Worm (Caenorhabditis elegans) whole organism, young adult: ENCODE data around the gene M153.3.

ENCODE experiments used
- B0019.2 ChIP-seq: fragments of 200-800 bp; sonication (Bioruptor generic); conservative IDR thresholded peaks from 2 replicates; pipeline ENCODE4 v1.3.6; 2022; ENCODE audit warnings: missing genetic modification reagents, missing genetic modification characterization, missing compliant biosample characterization
- B0261.1 ChIP-seq: sonication (generic microtip); optimal IDR thresholded peaks from 2 replicates; lab custom pipeline; 2016; ENCODE audit warnings: mild to moderate bottlenecking, missing genetic modification characterization, moderate library complexity, missing compliant biosample characterization
- D2030.7 ChIP-seq: fragments of 200-800 bp; sonication (Bioruptor generic); IDR thresholded peaks from 2 replicates; pipeline ENCODE4 v1.3.6; 2022; ENCODE audit warnings: missing genetic modification reagents, missing genetic modification characterization, missing compliant biosample characterization
- F22D6.2 ChIP-seq: sonication (generic microtip); optimal IDR thresholded peaks from 2 replicates; lab custom pipeline; 2016; ENCODE audit warnings: mild to moderate bottlenecking, missing genetic modification characterization, missing compliant biosample characterization
- F39B2.1 ChIP-seq: fragments of 200-800 bp; sonication (Bioruptor generic); IDR thresholded peaks from 2 replicates; pipeline ENCODE4 v1.3.6; 2022; ENCODE audit warnings: missing genetic modification reagents, missing genetic modification characterization, missing compliant biosample characterization
- F49E8.2 ChIP-seq: sonication (generic microtip); optimal IDR thresholded peaks from 3 replicates; lab custom pipeline; 2017; ENCODE audit warnings: missing genetic modification characterization, mild to moderate bottlenecking, missing compliant biosample characterization, antibody characterized with exemption, moderate library complexity; ENCODE audit not compliant: insufficient read depth
- F52B5.7 ChIP-seq: sonication (generic microtip); optimal IDR thresholded peaks from 2 replicates; lab custom pipeline; 2016; ENCODE audit warnings: mild to moderate bottlenecking, missing genetic modification characterization, missing compliant biosample characterization
- F55B11.4 ChIP-seq: sonication (generic microtip); optimal IDR thresholded peaks from 2 replicates; lab custom pipeline; 2016; ENCODE audit warnings: missing compliant biosample characterization, missing genetic modification characterization, borderline replicate concordance; ENCODE audit not compliant: insufficient read depth
- K11D2.4 ChIP-seq: fragments of 200-800 bp; sonication (Bioruptor generic); IDR thresholded peaks from 2 replicates; pipeline ENCODE4 v1.3.6; 2022; ENCODE audit warnings: missing genetic modification reagents, missing genetic modification characterization, missing compliant biosample characterization
- T07F8.4 ChIP-seq: sonication (generic microtip); optimal IDR thresholded peaks from 2 replicates; lab custom pipeline; 2016; ENCODE audit warnings: mild to moderate bottlenecking, missing genetic modification characterization, moderate library complexity, missing compliant biosample characterization
- Y53F4B.3 ChIP-seq: fragments of 200-800 bp; sonication (Bioruptor generic); IDR thresholded peaks from 2 replicates; pipeline ENCODE4 v1.3.6; 2022; ENCODE audit warnings: missing genetic modification reagents, missing genetic modification characterization, missing compliant biosample characterization
- Y56A3A.18 ChIP-seq: fragments of 200-800 bp; sonication (Bioruptor generic); IDR thresholded peaks from 2 replicates; pipeline ENCODE4 v1.3.6; 2022; ENCODE audit warnings: missing genetic modification reagents, missing genetic modification characterization, missing compliant biosample characterization
- Y67H2A.10 ChIP-seq: fragments of 200-800 bp; sonication (Bioruptor generic); conservative IDR thresholded peaks from 2 replicates; pipeline ENCODE4 v1.3.6; 2022; ENCODE audit warnings: missing genetic modification reagents, missing genetic modification characterization, missing compliant biosample characterization
- Y95B8A.8 ChIP-seq: fragments of 200-800 bp; sonication (Bioruptor generic); IDR thresholded peaks from 2 replicates; pipeline ENCODE4 v1.3.6; 2022; ENCODE audit warnings: missing genetic modification reagents, missing genetic modification characterization, missing compliant biosample characterization
- ZK185.1 ChIP-seq: sonication (generic microtip); optimal IDR thresholded peaks from 2 replicates; lab custom pipeline; 2016; ENCODE audit warnings: mild to moderate bottlenecking, missing genetic modification characterization, missing compliant biosample characterization; ENCODE audit not compliant: poor library complexity, severe bottlenecking
- akir-1 ChIP-seq: fragments of 200-800 bp; sonication (Bioruptor generic); optimal IDR thresholded peaks from 2 replicates; lab custom pipeline; 2018; ENCODE audit warnings: mild to moderate bottlenecking, missing genetic modification characterization, moderate library complexity, missing compliant biosample characterization
- ama-1 ChIP-seq, 3 experiments: fragments of 150-350 bp in 1 of 3; sonication (generic microtip) in 2 of 3; optimal IDR thresholded peaks; 2 replicates each; lab custom pipeline; 2014 to 2018; ENCODE audit warnings: missing biosample characterization in 2 of 3, missing genetic modification characterization in 2 of 3, missing genetic modification reagents in 2 of 3
- ccch-3 ChIP-seq: fragments of 200-800 bp; sonication (Bioruptor generic); optimal IDR thresholded peaks from 2 replicates; lab custom pipeline; 2018; ENCODE audit warnings: mild to moderate bottlenecking, missing genetic modification characterization, missing compliant biosample characterization
- cebp-1 ChIP-seq, 2 experiments: fragments of 200-800 bp in 1 of 2; sonication (Bioruptor generic) in 1 of 2; sonication (generic microtip) in 1 of 2; IDR thresholded peaks in 1 of 2; optimal IDR thresholded peaks in 1 of 2; 2 replicates each; pipeline versions ENCODE4 v1.3.6 to Lab custom; 2017 to 2022; ENCODE audit warnings: missing compliant biosample characterization in 2 of 2, missing genetic modification characterization in 2 of 2, mild to moderate bottlenecking in 1 of 2, missing genetic modification reagents in 1 of 2, moderate library complexity in 1 of 2
- ceh-27 ChIP-seq: fragments of 200-800 bp; sonication (Bioruptor generic); optimal IDR thresholded peaks from 2 replicates; lab custom pipeline; 2018; ENCODE audit warnings: mild to moderate bottlenecking, missing genetic modification characterization, moderate library complexity, missing compliant biosample characterization
- ceh-79 ChIP-seq: sonication (generic microtip); optimal IDR thresholded peaks from 2 replicates; lab custom pipeline; 2017; ENCODE audit warnings: mild to moderate bottlenecking, missing genetic modification characterization, missing compliant biosample characterization
- dox-1 ChIP-seq: fragments of 200-800 bp; sonication (Bioruptor generic); IDR thresholded peaks from 2 replicates; pipeline ENCODE4 v1.3.6; 2022; ENCODE audit warnings: missing genetic modification reagents, missing genetic modification characterization, missing compliant biosample characterization
- egl-44 ChIP-seq: fragments of 200-800 bp; sonication (Bioruptor generic); IDR thresholded peaks from 2 replicates; pipeline ENCODE4 v1.3.6; 2022; ENCODE audit warnings: missing genetic modification reagents, missing genetic modification characterization, missing compliant biosample characterization
- fkh-3 ChIP-seq: sonication (generic microtip); optimal IDR thresholded peaks from 2 replicates; lab custom pipeline; 2016; ENCODE audit warnings: mild to moderate bottlenecking, missing genetic modification characterization, missing compliant biosample characterization
- gei-17 ChIP-seq: fragments of 200-800 bp; sonication (Bioruptor generic); optimal IDR thresholded peaks from 2 replicates; lab custom pipeline; 2018; ENCODE audit warnings: mild to moderate bottlenecking, missing genetic modification characterization, missing compliant biosample characterization
- him-1 ChIP-seq: sonication (generic microtip); optimal IDR thresholded peaks from 2 replicates; lab custom pipeline; 2016; ENCODE audit warnings: missing genotype, missing genetic modification reagents, missing genetic modification characterization, missing compliant biosample characterization
- hrde-1 ChIP-seq: sonication (generic microtip); optimal IDR thresholded peaks from 2 replicates; lab custom pipeline; 2016; ENCODE audit warnings: missing genetic modification characterization, mild to moderate bottlenecking, missing compliant biosample characterization, moderate library complexity, missing genotype, missing genetic modification reagents, borderline replicate concordance
- let-607 ChIP-seq, 2 experiments: fragments of 200-800 bp in 1 of 2; sonication (Bioruptor generic) in 1 of 2; sonication (generic microtip) in 1 of 2; optimal IDR thresholded peaks; 2 replicates each; lab custom pipeline; 2016 to 2018; ENCODE audit warnings: mild to moderate bottlenecking in 2 of 2, missing compliant biosample characterization in 2 of 2, missing genetic modification characterization in 2 of 2, moderate library complexity in 2 of 2, missing genotype in 1 of 2
- lin-26 ChIP-seq: fragments of 200-800 bp; sonication (Bioruptor generic); IDR thresholded peaks from 2 replicates; pipeline ENCODE4 v1.3.6; 2022; ENCODE audit warnings: missing genetic modification reagents, missing genetic modification characterization, missing compliant biosample characterization
- lsl-1 ChIP-seq: fragments of 200-800 bp; sonication (Bioruptor generic); optimal IDR thresholded peaks from 2 replicates; lab custom pipeline; 2018; ENCODE audit warnings: mild to moderate bottlenecking, missing genetic modification characterization, moderate library complexity, missing compliant biosample characterization
- madf-10 ChIP-seq: sonication (generic microtip); optimal IDR thresholded peaks from 2 replicates; lab custom pipeline; 2016; ENCODE audit warnings: mild to moderate bottlenecking, missing genetic modification characterization, missing compliant biosample characterization
- madf-3 ChIP-seq: fragments of 200-800 bp; sonication (Bioruptor generic); IDR thresholded peaks from 2 replicates; pipeline ENCODE4 v1.3.6; 2022; ENCODE audit warnings: missing genetic modification reagents, missing genetic modification characterization, missing compliant biosample characterization
- mcd-1 ChIP-seq: fragments of 200-800 bp; sonication (Bioruptor generic); IDR thresholded peaks from 2 replicates; pipeline ENCODE4 v1.3.6; 2022; ENCODE audit warnings: missing genetic modification reagents, missing genetic modification characterization, missing compliant biosample characterization
- mel-28 ChIP-seq: sonication (generic microtip); optimal IDR thresholded peaks from 2 replicates; lab custom pipeline; 2016; ENCODE audit warnings: borderline replicate concordance, mild to moderate bottlenecking, missing genetic modification characterization, missing compliant biosample characterization
- mes-4 ChIP-seq: sonication (generic microtip); optimal IDR thresholded peaks from 2 replicates; lab custom pipeline; 2016; ENCODE audit warnings: missing genotype, missing genetic modification characterization, missing compliant biosample characterization
- repo-1 ChIP-seq: sonication (generic microtip); optimal IDR thresholded peaks from 2 replicates; lab custom pipeline; 2017; ENCODE audit warnings: mild to moderate bottlenecking, missing genetic modification characterization, missing compliant biosample characterization
- rpc-1 ChIP-seq, 2 experiments: fragments of 150-350 bp in 1 of 2; sonication (generic microtip) in 1 of 2; optimal IDR thresholded peaks; 2 replicates each; lab custom pipeline; 2014 to 2018; ENCODE audit warnings: missing biosample characterization in 1 of 2, missing genetic modification characterization in 1 of 2, missing genetic modification reagents in 1 of 2, missing genotype in 1 of 2
- sea-2 ChIP-seq: fragments of 200-800 bp; sonication (Bioruptor generic); IDR thresholded peaks from 2 replicates; pipeline ENCODE4 v1.3.6; 2022; ENCODE audit warnings: missing genetic modification characterization, missing compliant biosample characterization
- snpc-1.3 ChIP-seq: sonication (generic microtip); optimal IDR thresholded peaks from 2 replicates; lab custom pipeline; 2017; ENCODE audit warnings: missing genetic modification characterization, mild to moderate bottlenecking, missing compliant biosample characterization, antibody characterized with exemption, moderate library complexity, missing genotype, missing genetic modification reagents; ENCODE audit not compliant: insufficient read depth
- somi-1 ChIP-seq: fragments of 200-800 bp; sonication (Bioruptor generic); optimal IDR thresholded peaks from 2 replicates; lab custom pipeline; 2018; ENCODE audit warnings: mild to moderate bottlenecking, missing genetic modification characterization, missing compliant biosample characterization
- sptf-2 ChIP-seq: fragments of 200-800 bp; sonication (Bioruptor generic); optimal IDR thresholded peaks from 2 replicates; lab custom pipeline; 2018; ENCODE audit warnings: mild to moderate bottlenecking, missing genetic modification characterization, missing compliant biosample characterization
- unc-130 ChIP-seq: sonication (generic microtip); optimal IDR thresholded peaks from 2 replicates; lab custom pipeline; 2016; ENCODE audit warnings: missing genetic modification reagents, missing genetic modification characterization, missing compliant biosample characterization
- zim-3 ChIP-seq: sonication (generic microtip); optimal IDR thresholded peaks from 2 replicates; lab custom pipeline; 2017; ENCODE audit warnings: mild to moderate bottlenecking, missing genetic modification characterization, moderate library complexity, missing compliant biosample characterization

The M153.3 gene

DNA sequence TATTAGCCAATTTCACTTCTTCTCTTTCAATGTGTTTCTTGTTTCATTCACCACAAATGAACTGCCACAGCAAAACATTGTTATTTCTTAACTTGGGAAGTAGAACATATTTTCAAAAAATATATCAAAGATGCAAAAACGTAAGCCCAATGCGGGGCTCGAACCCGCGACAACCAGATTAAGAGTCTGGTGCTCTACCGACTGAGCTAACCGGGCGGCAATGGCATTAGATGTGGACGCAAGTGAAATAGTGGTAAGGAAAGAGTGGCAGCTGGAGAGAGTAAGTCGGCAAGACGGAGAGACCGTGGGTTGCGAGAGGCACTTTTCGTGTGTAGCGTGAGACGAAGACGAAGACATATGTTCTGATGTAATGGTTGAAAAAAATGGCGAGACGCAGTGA lies 36.7 kb upstream of the M153.3 start (continued):
- peak; percentile 90 for TF ChIP-seq mes-4
- TF ChIP-seq dox-1 (GFP tag; lab: Robert Waterston, UW), result no peak; the same call in 1 of the 2 replicates
- TF ChIP-seq Y67H2A.10, result peak; percentile 73
- peak; percentile 46 for TF ChIP-seq unc-130
- peak; percentile 95 for TF ChIP-seq ZK185.1
- TF ChIP-seq sea-2 (GFP tag; lab: Robert Waterston, UW), result peak; percentile 85; the same call in 1 of the 2 replicates
- TF ChIP-seq Y53F4B.3 (GFP tag; lab: Robert Waterston, UW), result peak; percentile 84
- TF ChIP-seq T07F8.4 (tag; lab: Kevin White, UChicago), result peak; percentile 87
- TF ChIP-seq D2030.7 (GFP tag; lab: Robert Waterston, UW), result peak; percentile 78
- peak; percentile 91 for TF ChIP-seq egl-44 (GFP tag; lab: Robert Waterston, UW)
- peak; percentile 47 for TF ChIP-seq hrde-1
- peak; percentile 72 for TF ChIP-seq mcd-1 (GFP tag; lab: Robert Waterston, UW)
- TF ChIP-seq rpc-1 (optimal IDR thresholded peaks at IDR 0.05; lab: Kevin White, UChicago), result peak; percentile 97
- peak; percentile 99 for TF ChIP-seq rpc-1 (tag; optimal IDR thresholded peaks at IDR 0.05; lab: Kevin White, UChicago)
- no peak for TF ChIP-seq F39B2.1 (GFP tag; lab: Robert Waterston, UW)
- peak; percentile 12 for TF ChIP-seq ccch-3 (GFP tag; lab: Kevin White, UChicago)
- TF ChIP-seq F49E8.2 (tag; lab: Kevin White, UChicago), result no peak
- TF ChIP-seq F52B5.7 (tag; lab: Kevin White, UChicago), result peak; percentile 87
- peak; percentile 91 for TF ChIP-seq fkh-3
- TF ChIP-seq K11D2.4 (GFP tag; lab: Robert Waterston, UW), result peak; percentile 88
- TF ChIP-seq madf-10 (tag; lab: Kevin White, UChicago), result peak; percentile 85
- TF ChIP-seq snpc-1.3 (tag; lab: Kevin White, UChicago), result peak; percentile 74
- peak; percentile 76 for TF ChIP-seq ceh-79 (tag; lab: Kevin White, UChicago)
- no peak for TF ChIP-seq F55B11.4 (tag; lab: Kevin White, UChicago)
- no peak; the same call in 1 of the 2 replicates for TF ChIP-seq B0019.2 (GFP tag; lab: Robert Waterston, UW)
- no peak for TF ChIP-seq lsl-1 (GFP tag; lab: Kevin White, UChicago)
- peak; percentile 80 for TF ChIP-seq mel-28 (tag; lab: Kevin White, UChicago)
- TF ChIP-seq somi-1 (GFP tag; lab: Kevin White, UChicago), result peak; percentile 80
- peak; percentile 40; the same call in 1 of the 2 replicates for TF ChIP-seq cebp-1 (GFP tag; IDR thresholded peaks at IDR 0.05; lab: Robert Waterston, UW)
- no peak for TF ChIP-seq cebp-1 (tag; optimal IDR thresholded peaks at IDR 0.05; lab: Kevin White, UChicago)
- TF ChIP-seq Y56A3A.18 (GFP tag; lab: Robert Waterston, UW), result peak; percentile 96
- peak; percentile 91 for TF ChIP-seq ceh-27 (GFP tag; lab: Kevin White, UChicago)
- TF ChIP-seq let-607 (tag; optimal IDR thresholded peaks at IDR 0.05; lab: Kevin White, UChicago), result peak; percentile 55 to 74
- TF ChIP-seq repo-1, result peak; percentile 82
- TF ChIP-seq lin-26, result peak; percentile 99
- 0 out of 2 replicates have a peak, but pooled peaks have one; percentile 66 for TF ChIP-seq madf-3 (GFP tag; lab: Robert Waterston, UW)
- peak; percentile 84 for TF ChIP-seq gei-17 (GFP tag; lab: Kevin White, UChicago)
- TF ChIP-seq zim-3, result peak; percentile 89
- TF ChIP-seq ama-1 (optimal IDR thresholded peaks at IDR 0.05; lab: Kevin White, UChicago), result no peak
- peak in 1 of 2 experiments; percentile 90 for TF ChIP-seq ama-1 (GFP tag; optimal IDR thresholded peaks at IDR 0.05; lab: Kevin White, UChicago)
- TF ChIP-seq akir-1 (GFP tag; lab: Kevin White, UChicago), result peak; percentile 35
- peak; percentile 99 for TF ChIP-seq B0261.1
- TF ChIP-seq Y95B8A.8 (GFP tag; lab: Robert Waterston, UW), result peak; percentile 70; the same call in 1 of the 2 replicates
- TF ChIP-seq sptf-2 (GFP tag; lab: Kevin White, UChicago), result no peak
- TF ChIP-seq him-1 (tag; lab: Kevin White, UChicago), result peak; percentile 97
- TF ChIP-seq F22D6.2 (tag; lab: Kevin White, UChicago), result peak; percentile 53
